Fruit fly (Drosophila melanogaster) whole organism, wandering third instar larva: ENCODE results near the gene Idgf1.
A peak's percentile ranks its signal among the peaks of the same experiment; 100 is the strongest.

ENCODE experiments used
- Hr78 ChIP-seq: fragments of >200 bp; optimal IDR thresholded peaks from 2 replicates; lab custom pipeline; 2017; ENCODE audit warnings: missing biosample characterization, missing genetic modification characterization
- Jra ChIP-seq: sonication (Bioruptor generic); optimal IDR thresholded peaks from 2 replicates; lab custom pipeline; 2016; ENCODE audit warnings: missing biosample characterization, missing genetic modification characterization
- Myc ChIP-seq: fragments of >200 bp; optimal IDR thresholded peaks from 2 replicates; lab custom pipeline; 2017
- N ChIP-seq: fragments of >200 bp; optimal IDR thresholded peaks from 2 replicates; lab custom pipeline; 2018; ENCODE audit warnings: missing biosample characterization, missing external identifiers, missing genetic modification characterization
- OdsH ChIP-seq: fragments of 200-800 bp; sonication (Bioruptor generic); optimal IDR thresholded peaks from 2 replicates; lab custom pipeline; 2016; ENCODE audit warnings: missing biosample characterization, mild to moderate bottlenecking, missing genetic modification characterization
- Rel ChIP-seq, 2 experiments: fragments of 200-800 bp; sonication (Bioruptor generic) in 1 of 2; optimal IDR thresholded peaks; 2 replicates in 1 of 2; 3 replicates in 1 of 2; lab custom pipeline; 2016 to 2019; ENCODE audit warnings: mild to moderate bottlenecking in 2 of 2, missing biosample characterization in 2 of 2, missing genetic modification characterization in 2 of 2, moderate library complexity in 1 of 2
- dmrt93B ChIP-seq: fragments of 200-800 bp; sonication (Bioruptor generic); optimal IDR thresholded peaks from 2 replicates; lab custom pipeline; 2018; ENCODE audit warnings: missing biosample characterization, mild to moderate bottlenecking, missing genetic modification characterization
- h ChIP-seq: fragments of 200-800 bp; sonication (Bioruptor generic); optimal IDR thresholded peaks from 3 replicates; lab custom pipeline; 2016; ENCODE audit warnings: missing biosample characterization, mild to moderate bottlenecking, missing genetic modification characterization
- pan ChIP-seq: fragments of >200 bp; optimal IDR thresholded peaks from 2 replicates; lab custom pipeline; 2017
- psq ChIP-seq: fragments of 200-800 bp; sonication (Bioruptor generic); optimal IDR thresholded peaks from 3 replicates; lab custom pipeline; 2017; ENCODE audit warnings: missing biosample characterization, mild to moderate bottlenecking, missing genetic modification characterization, moderate library complexity
- rgr ChIP-seq: fragments of 200-800 bp; sonication (Bioruptor generic); optimal IDR thresholded peaks from 3 replicates; lab custom pipeline; 2016; ENCODE audit warnings: missing biosample characterization, mild to moderate bottlenecking, missing genetic modification characterization
- usp ChIP-seq: fragments of >200 bp; optimal IDR thresholded peaks from 2 replicates; lab custom pipeline; 2017; ENCODE audit warnings: missing biosample characterization, missing genetic modification characterization

dm6 chr2L:16491123-16491751, 46.2 kb downstream of the Idgf1 start, which contains the start of gene Tpr2:
- TF ChIP-seq Jra (peak; percentile 40), Myc (lab: Kevin White, UChicago) (no peak), Hr78 (GFP tag; lab: Kevin White, UChicago) (no peak), OdsH (GFP tag; lab: Kevin White, UChicago) (peak; percentile 44), Rel (GFP tag; optimal IDR thresholded peaks at IDR 0.05; lab: Kevin White, UChicago) (no peak), Rel (tag; optimal IDR thresholded peaks at IDR 0.05; lab: Kevin White, UChicago) (peak; percentile 95), N (GFP tag; lab: Kevin White, UChicago) (no peak), usp (GFP tag; lab: Kevin White, UChicago) (no peak), psq (GFP tag; lab: Kevin White, UChicago) (no peak), h (peak; percentile 84), rgr (GFP tag; lab: Kevin White, UChicago) (peak; percentile 57), dmrt93B (no peak), pan (lab: Kevin White, UChicago) (peak; percentile 33)
